Fruit fly (Drosophila melanogaster): ENCODE data around the gene CG43924.
A peak's percentile ranks its signal among the peaks of the same experiment; 100 is the strongest.

Gene CG43924

dm6 chr2L:15735918-15736317 is 25.0 kb upstream of the CG43924 start:
- TF ChIP-seq CG10959 (GFP tag; IDR thresholded peaks at IDR 0.05), result no peak
- no peak for TF ChIP-seq CG8089 (GFP tag; optimal IDR thresholded peaks at IDR 0.05)
- no peak for TF ChIP-seq maf-S (GFP tag; optimal IDR thresholded peaks at IDR 0.05)
- TF ChIP-seq p53 (GFP tag; optimal IDR thresholded peaks at IDR 0.05), result no peak
- TF ChIP-seq ham (GFP tag; IDR thresholded peaks at IDR 0.05), result no peak
- TF ChIP-seq Dref (GFP tag; IDR thresholded peaks at IDR 0.05), result 0 out of 2 replicates have a peak, but pooled peaks have one; percentile 22
- no peak for TF ChIP-seq Bgb (GFP tag; IDR thresholded peaks at IDR 0.05; ENCODE audit: partially characterized antibody)
- TF ChIP-seq yki (optimal IDR thresholded peaks at IDR 0.05), result no peak
- TF ChIP-seq dan (GFP tag; IDR thresholded peaks at IDR 0.05), result no peak
- no peak for TF ChIP-seq E2f1 (GFP tag; IDR thresholded peaks at IDR 0.05)
- TF ChIP-seq tup (GFP tag; optimal IDR thresholded peaks at IDR 0.05), result no peak
- no peak for TF ChIP-seq CG43689 (GFP tag; IDR thresholded peaks at IDR 0.05)
- no peak for TF ChIP-seq Hand (GFP tag; optimal IDR thresholded peaks at IDR 0.05)
- no peak for TF ChIP-seq insv (GFP tag; optimal IDR thresholded peaks at IDR 0.05)
- no peak for TF ChIP-seq sd (tag; optimal IDR thresholded peaks at IDR 0.05)
- TF ChIP-seq pros (GFP tag; optimal IDR thresholded peaks at IDR 0.05), result peak; percentile 89
- TF ChIP-seq ewg (GFP tag; optimal IDR thresholded peaks at IDR 0.05), result peak; percentile 52
- TF ChIP-seq tll (GFP tag; optimal IDR thresholded peaks at IDR 0.05), result peak in 1 of 2 experiments; percentile 10
- no peak for TF ChIP-seq CG12219 (GFP tag; optimal IDR thresholded peaks at IDR 0.05)
- TF ChIP-seq CG9727 (GFP tag; optimal IDR thresholded peaks at IDR 0.05), result no peak
- no peak for TF ChIP-seq CG12071 (GFP tag; optimal IDR thresholded peaks at IDR 0.05)
- TF ChIP-seq CG7556 (GFP tag; optimal IDR thresholded peaks at IDR 0.05), result no peak
- no peak for TF ChIP-seq Stat92E (GFP tag; optimal IDR thresholded peaks at IDR 0.05)
- TF ChIP-seq sens (GFP tag), result no peak
- TF ChIP-seq CG3726 (GFP tag; IDR thresholded peaks at IDR 0.05), result no peak
- TF ChIP-seq kni (GFP tag; optimal IDR thresholded peaks at IDR 0.05), result peak; percentile 47
- TF ChIP-seq jigr1 (GFP tag; IDR thresholded peaks at IDR 0.05), result no peak
- TF ChIP-seq Myb (GFP tag; optimal IDR thresholded peaks at IDR 0.05), result no peak
- no peak for TF ChIP-seq TFAM (GFP tag; optimal IDR thresholded peaks at IDR 0.05)
- peak; percentile 31 for TF ChIP-seq CG15514 (GFP tag; optimal IDR thresholded peaks at IDR 0.05)
- TF ChIP-seq CG30020 (tag; optimal IDR thresholded peaks at IDR 0.05), result no peak
- no peak for TF ChIP-seq CG17912 (GFP tag; optimal IDR thresholded peaks at IDR 0.05)
- TF ChIP-seq CG7271 (tag; optimal IDR thresholded peaks at IDR 0.05), result no peak
- TF ChIP-seq BtbVII (GFP tag; optimal IDR thresholded peaks at IDR 0.05), result no peak
- peak; percentile 88 for TF ChIP-seq twi (tag; optimal IDR thresholded peaks at IDR 0.05)
- TF ChIP-seq CG18764 (GFP tag; optimal IDR thresholded peaks at IDR 0.05), result no peak
- TF ChIP-seq CG2202 (tag; optimal IDR thresholded peaks at IDR 0.05), result no peak
- TF ChIP-seq emc (GFP tag; optimal IDR thresholded peaks at IDR 0.05), result no peak

DNA sequence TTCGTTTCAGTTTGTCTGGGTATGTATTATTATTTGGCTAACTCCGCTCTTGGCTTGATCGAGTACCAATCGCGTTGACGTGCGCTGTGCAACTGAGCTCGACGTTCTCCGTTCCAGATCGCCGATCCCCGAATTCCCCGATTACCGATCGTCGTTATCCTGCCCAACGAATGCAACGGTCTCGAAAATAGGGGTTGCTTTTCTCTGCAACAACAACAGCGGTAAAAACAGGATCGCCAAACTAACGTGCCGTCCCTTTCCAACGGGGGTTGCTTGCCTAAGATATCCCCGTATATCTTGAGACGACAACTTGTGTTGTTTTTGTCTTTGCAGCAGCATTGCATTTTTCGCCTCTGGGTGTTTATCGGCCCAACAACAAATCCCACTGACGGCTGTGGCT is 20.8 kb upstream of the CG43924 start:
- TF ChIP-seq caup (GFP tag; optimal IDR thresholded peaks at IDR 0.05; ENCODE audit: severe bottlenecking), result no peak
- peak; percentile 30 for TF ChIP-seq kni (GFP tag; optimal IDR thresholded peaks at IDR 0.05)
- TF ChIP-seq CG15601 (tag; optimal IDR thresholded peaks at IDR 0.05), result no peak
- TF ChIP-seq CG16779 (GFP tag; IDR thresholded peaks at IDR 0.05), result no peak
- TF ChIP-seq Deaf1 (tag; optimal IDR thresholded peaks at IDR 0.05), result peak; percentile 67
- TF ChIP-seq pan (optimal IDR thresholded peaks at IDR 0.05), result no peak
- TF ChIP-seq pan (GFP tag; optimal IDR thresholded peaks at IDR 0.05 in 1 of 2, IDR thresholded peaks at IDR 0.05 in 1 of 2), result no peak
- no peak for TF ChIP-seq tna (GFP tag; IDR thresholded peaks at IDR 0.05; ENCODE audit: partially characterized antibody)
- TF ChIP-seq CG10267 (tag; optimal IDR thresholded peaks at IDR 0.05), result no peak
- no peak for TF ChIP-seq CG4854 (GFP tag; optimal IDR thresholded peaks at IDR 0.05)
- no peak for TF ChIP-seq pita (GFP tag; optimal IDR thresholded peaks at IDR 0.05)
- no peak for TF ChIP-seq NfI (GFP tag; optimal IDR thresholded peaks at IDR 0.05)
- TF ChIP-seq CG8944 (GFP tag; optimal IDR thresholded peaks at IDR 0.05), result no peak
- TF ChIP-seq bowl (GFP tag; IDR thresholded peaks at IDR 0.05), result no peak
- TF ChIP-seq Fer1 (GFP tag; optimal IDR thresholded peaks at IDR 0.05), result no peak
- no peak for TF ChIP-seq CG16863 (GFP tag; optimal IDR thresholded peaks at IDR 0.05)
- TF ChIP-seq row (GFP tag; IDR thresholded peaks at IDR 0.05), result no peak

Measured in whole organism, embryonic.